Worm (Caenorhabditis elegans) whole organism, L1 larva: ENCODE data around the gene mex-6.
A peak's percentile ranks its signal among the peaks of the same experiment; 100 is the strongest.

Experiments used
- C16A3.4 ChIP-seq: fragments of 150-350 bp; optimal IDR thresholded peaks from 2 replicates; lab custom pipeline; 2014; ENCODE audit warnings: missing biosample characterization, missing genetic modification characterization
- F16B12.6 ChIP-seq: fragments of 150-350 bp; optimal IDR thresholded peaks from 2 replicates; lab custom pipeline; 2014; ENCODE audit warnings: missing biosample characterization, missing genetic modification characterization
- Y116A8C.19 ChIP-seq: sonication (generic microtip); optimal IDR thresholded peaks from 2 replicates; lab custom pipeline; 2016; ENCODE audit warnings: missing compliant biosample characterization, missing genetic modification characterization, borderline replicate concordance
- blmp-1 ChIP-seq: fragments of 150-350 bp; optimal IDR thresholded peaks from 2 replicates; lab custom pipeline; 2014; ENCODE audit warnings: missing biosample characterization, missing genetic modification characterization
- ceh-8 ChIP-seq: fragments of 200-800 bp; sonication (Bioruptor generic); optimal IDR thresholded peaks from 2 replicates; lab custom pipeline; 2018; ENCODE audit warnings: mild to moderate bottlenecking, missing genetic modification characterization, moderate library complexity, missing compliant biosample characterization
- ceh-90 ChIP-seq: sonication (generic microtip); optimal IDR thresholded peaks from 2 replicates; lab custom pipeline; 2016; ENCODE audit warnings: missing genetic modification characterization, missing compliant biosample characterization
- ces-1 ChIP-seq: fragments of 150-350 bp; optimal IDR thresholded peaks from 2 replicates; lab custom pipeline; 2014; ENCODE audit warnings: missing biosample characterization, missing genetic modification reagents, missing genetic modification characterization
- efl-1 ChIP-seq, 4 experiments: fragments of 150-350 bp; optimal IDR thresholded peaks in 3 of 4; peaks in 1 of 4; 1 replicate in 1 of 4; 2 replicates in 3 of 4; lab custom pipeline; 2014; ENCODE audit warnings: missing biosample characterization in 2 of 4, missing genetic modification characterization in 2 of 4, missing genetic modification reagents in 2 of 4
- efl-3 ChIP-seq: fragments of 200-800 bp; sonication (Bioruptor generic); optimal IDR thresholded peaks from 2 replicates; lab custom pipeline; 2018; ENCODE audit warnings: mild to moderate bottlenecking, missing genetic modification characterization, missing compliant biosample characterization
- egl-27 ChIP-seq, 2 experiments: fragments of 150-350 bp in 1 of 2; sonication (generic microtip); optimal IDR thresholded peaks; 3 replicates each; lab custom pipeline; 2017 to 2018; ENCODE audit warnings: missing biosample characterization in 2 of 2, missing genetic modification characterization in 2 of 2, missing genetic modification reagents in 2 of 2
- elt-2 ChIP-seq: sonication (generic microtip); optimal IDR thresholded peaks from 2 replicates; lab custom pipeline; 2016; ENCODE audit warnings: missing genetic modification characterization, mild to moderate bottlenecking, inconsistent platforms, missing compliant biosample characterization, missing genetic modification reagents
- fkh-10 ChIP-seq: sonication (generic microtip); optimal IDR thresholded peaks from 2 replicates; lab custom pipeline; 2017; ENCODE audit warnings: missing biosample characterization, missing genetic modification reagents, missing genetic modification characterization
- fkh-8 ChIP-seq: sonication (generic microtip); optimal IDR thresholded peaks from 2 replicates; lab custom pipeline; 2016; ENCODE audit warnings: mild to moderate bottlenecking, missing genetic modification characterization, missing compliant biosample characterization
- hlh-17 ChIP-seq: fragments of 200-800 bp; sonication (Bioruptor generic); optimal IDR thresholded peaks from 2 replicates; lab custom pipeline; 2018; ENCODE audit warnings: missing genetic modification characterization, mild to moderate bottlenecking, missing compliant biosample characterization, moderate library complexity, borderline replicate concordance
- hlh-4 ChIP-seq: sonication (generic microtip); optimal IDR thresholded peaks from 2 replicates; lab custom pipeline; 2016; ENCODE audit warnings: mild to moderate bottlenecking, missing genetic modification characterization, missing compliant biosample characterization
- hpl-2 ChIP-seq: fragments of 150-350 bp; optimal IDR thresholded peaks from 2 replicates; lab custom pipeline; 2014; ENCODE audit warnings: missing biosample characterization, missing genetic modification reagents, missing genetic modification characterization
- irx-1 ChIP-seq: sonication (generic microtip); optimal IDR thresholded peaks from 2 replicates; lab custom pipeline; 2016; ENCODE audit warnings: missing genetic modification characterization, missing compliant biosample characterization
- jun-1 ChIP-seq: fragments of 150-350 bp; optimal IDR thresholded peaks from 2 replicates; lab custom pipeline; 2014; ENCODE audit warnings: missing biosample characterization, missing genetic modification reagents, missing genetic modification characterization
- lin-15B ChIP-seq: fragments of 150-350 bp; sonication (generic microtip); optimal IDR thresholded peaks from 3 replicates; lab custom pipeline; 2014; ENCODE audit warnings: missing biosample characterization, missing genetic modification characterization
- lin-39 ChIP-seq: fragments of 150-350 bp; optimal IDR thresholded peaks from 2 replicates; lab custom pipeline; 2014; ENCODE audit warnings: missing biosample characterization, missing genetic modification reagents, missing genetic modification characterization
- lir-3 ChIP-seq: sonication (generic microtip); optimal IDR thresholded peaks from 2 replicates; lab custom pipeline; 2016; ENCODE audit warnings: mild to moderate bottlenecking, missing genetic modification characterization, moderate library complexity, missing compliant biosample characterization; ENCODE audit not compliant: poor library complexity
- mdl-1 ChIP-seq, 2 experiments: fragments of 150-350 bp; optimal IDR thresholded peaks; 2 replicates each; lab custom pipeline; 2014 to 2017; ENCODE audit warnings: missing biosample characterization in 2 of 2, missing genetic modification characterization in 2 of 2, inconsistent platforms in 1 of 2
- nhr-11 ChIP-seq: fragments of 150-350 bp; optimal IDR thresholded peaks from 2 replicates; lab custom pipeline; 2014; ENCODE audit warnings: missing biosample characterization, missing genetic modification characterization
- nhr-12 ChIP-seq: sonication (generic microtip); optimal IDR thresholded peaks from 2 replicates; lab custom pipeline; 2017; ENCODE audit warnings: missing biosample characterization, missing genetic modification characterization
- nhr-19 ChIP-seq: fragments of 200-800 bp; sonication (Bioruptor generic); conservative IDR thresholded peaks from 2 replicates; pipeline ENCODE4 v1.3.6; 2022; ENCODE audit warnings: missing genetic modification characterization, missing compliant biosample characterization
- nhr-28 ChIP-seq: fragments of 150-350 bp; optimal IDR thresholded peaks from 2 replicates; lab custom pipeline; 2014; ENCODE audit warnings: missing biosample characterization, missing genetic modification characterization
- nhr-71 ChIP-seq: sonication (generic microtip); optimal IDR thresholded peaks from 2 replicates; lab custom pipeline; 2016; ENCODE audit warnings: mild to moderate bottlenecking, missing genetic modification characterization, moderate library complexity, missing compliant biosample characterization
- nhr-76 ChIP-seq: sonication (generic microtip); optimal IDR thresholded peaks from 2 replicates; lab custom pipeline; 2017; ENCODE audit warnings: missing biosample characterization, missing genetic modification characterization
- nhr-84 ChIP-seq: sonication (generic microtip); optimal IDR thresholded peaks from 2 replicates; lab custom pipeline; 2017; ENCODE audit warnings: missing biosample characterization, missing genetic modification characterization
- pax-3 ChIP-seq: fragments of 200-800 bp; sonication (Bioruptor generic); optimal IDR thresholded peaks from 2 replicates; lab custom pipeline; 2018; ENCODE audit warnings: mild to moderate bottlenecking, missing genetic modification characterization, moderate library complexity, missing compliant biosample characterization
- rnt-1 ChIP-seq: sonication (generic microtip); optimal IDR thresholded peaks from 2 replicates; lab custom pipeline; 2016; ENCODE audit warnings: mild to moderate bottlenecking, missing genetic modification characterization, moderate library complexity, missing compliant biosample characterization
- snpc-4 ChIP-seq: fragments of 150-350 bp; optimal IDR thresholded peaks from 2 replicates; lab custom pipeline; 2014; ENCODE audit warnings: missing biosample characterization, missing genetic modification characterization
- snu-23 ChIP-seq: sonication (generic microtip); optimal IDR thresholded peaks from 2 replicates; lab custom pipeline; 2016; ENCODE audit warnings: missing genetic modification characterization, missing compliant biosample characterization
- sox-4 ChIP-seq: sonication (generic microtip); optimal IDR thresholded peaks from 2 replicates; lab custom pipeline; 2016; ENCODE audit warnings: missing genetic modification characterization, missing compliant biosample characterization
- sptf-1 ChIP-seq: fragments of 150-350 bp; optimal IDR thresholded peaks from 2 replicates; lab custom pipeline; 2014; ENCODE audit warnings: missing biosample characterization, missing genetic modification characterization
- sup-37 ChIP-seq: fragments of 200-800 bp; sonication (Bioruptor generic); optimal IDR thresholded peaks from 2 replicates; lab custom pipeline; 2018; ENCODE audit warnings: mild to moderate bottlenecking, missing genetic modification characterization, missing compliant biosample characterization
- ztf-4 ChIP-seq: fragments of 150-350 bp; optimal IDR thresholded peaks from 2 replicates; lab custom pipeline; 2014; ENCODE audit warnings: missing biosample characterization, missing genetic modification characterization

mex-6 gene

DNA sequence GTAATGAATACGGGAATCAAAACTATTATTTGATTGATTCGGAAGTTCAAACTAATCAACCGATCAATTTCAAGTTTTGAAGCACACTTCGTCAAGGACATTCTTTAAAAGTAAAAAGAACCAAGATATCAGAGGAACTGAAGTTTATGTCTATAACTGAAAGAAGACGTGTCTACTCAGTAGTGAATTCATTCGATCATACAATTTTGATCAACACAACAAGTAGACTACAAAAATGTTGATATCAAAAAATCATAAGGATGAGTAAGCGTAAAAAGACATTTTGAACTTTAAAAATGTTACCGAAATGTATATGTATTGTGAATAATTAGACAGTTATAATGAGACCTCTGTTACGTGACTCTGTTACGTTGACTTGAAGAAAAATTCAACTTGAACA lies 18.8 kb downstream of the mex-6 start, which contains the start of gene sra-4:
Gene sra-4, minus strand, starts transcription at position 101 of the 400 bp plus-strand sequence.
- TF ChIP-seq nhr-12 (tag; lab: Kevin White, UChicago) = no peak
- TF ChIP-seq hlh-17 (GFP tag; lab: Kevin White, UChicago) = no peak
- no peak for TF ChIP-seq lin-15B (tag; lab: Kevin White, UChicago)
- TF ChIP-seq egl-27 (tag; optimal IDR thresholded peaks at IDR 0.05; lab: Kevin White, UChicago) = no peak
- TF ChIP-seq irx-1 (tag; lab: Kevin White, UChicago) = no peak
- no peak for TF ChIP-seq elt-2 (tag; lab: Kevin White, UChicago)
- TF ChIP-seq lin-39 (tag; lab: Kevin White, UChicago) = no peak
- no peak for TF ChIP-seq sox-4 (tag; lab: Kevin White, UChicago)
- no peak for TF ChIP-seq ztf-4 (tag; lab: Kevin White, UChicago)
- TF ChIP-seq nhr-84 (tag; lab: Kevin White, UChicago) = no peak
- no peak for TF ChIP-seq lir-3 (tag; lab: Kevin White, UChicago)
- TF ChIP-seq snu-23 = no peak
- no peak for TF ChIP-seq nhr-28 (tag; lab: Kevin White, UChicago)
- TF ChIP-seq Y116A8C.19 (tag; lab: Kevin White, UChicago) = no peak
- no peak for TF ChIP-seq nhr-19 (GFP tag; lab: Robert Waterston, UW)
- TF ChIP-seq F16B12.6 (tag; lab: Kevin White, UChicago) = no peak
- no peak for TF ChIP-seq pax-3
- no peak for TF ChIP-seq sptf-1 (tag; lab: Kevin White, UChicago)
- no peak for TF ChIP-seq efl-1 (optimal IDR thresholded peaks at IDR 0.05; lab: Kevin White, UChicago)
- no peak for TF ChIP-seq efl-1 (GFP tag; optimal IDR thresholded peaks at IDR 0.05 in 1 of 2; lab: Kevin White, UChicago)
- no peak for TF ChIP-seq hpl-2 (GFP tag; lab: Kevin White, UChicago)

DNA sequence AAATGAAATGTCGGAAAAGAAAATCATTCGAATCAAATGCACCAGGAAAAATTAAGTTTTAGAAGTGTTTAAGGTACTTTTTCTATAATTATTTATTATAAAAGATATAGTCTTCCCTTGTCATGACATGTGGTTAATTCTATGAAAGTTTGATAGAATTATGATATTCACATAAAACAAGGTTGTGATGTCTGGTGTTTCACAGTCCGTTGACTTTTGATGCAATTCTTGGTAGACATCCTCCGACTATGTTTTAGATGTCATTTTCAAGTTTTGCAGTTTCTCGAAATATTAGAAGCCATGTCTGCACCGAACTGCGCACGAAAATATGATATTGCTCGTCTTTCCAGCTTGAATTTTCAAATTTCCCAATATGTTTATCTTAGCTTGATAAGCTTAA lies 20.4 kb downstream of the mex-6 start, which contains the start of gene sra-7:
Gene sra-7, plus strand, starts transcription at position 301 of the 400 bp plus-strand sequence.
- TF ChIP-seq fkh-8 (tag; lab: Kevin White, UChicago) = peak; percentile 10
- no peak for TF ChIP-seq nhr-28 (tag; lab: Kevin White, UChicago)
- no peak for TF ChIP-seq ces-1 (GFP tag; lab: Kevin White, UChicago)
- no peak for TF ChIP-seq snpc-4 (tag; lab: Kevin White, UChicago)
- TF ChIP-seq sox-4 (tag; lab: Kevin White, UChicago) = no peak
- no peak for TF ChIP-seq F16B12.6 (tag; lab: Kevin White, UChicago)
- TF ChIP-seq mdl-1 (tag; optimal IDR thresholded peaks at IDR 0.05; lab: Kevin White, UChicago) = no peak
- TF ChIP-seq fkh-10 (GFP tag; lab: Kevin White, UChicago) = no peak
- TF ChIP-seq nhr-11 = no peak

DNA sequence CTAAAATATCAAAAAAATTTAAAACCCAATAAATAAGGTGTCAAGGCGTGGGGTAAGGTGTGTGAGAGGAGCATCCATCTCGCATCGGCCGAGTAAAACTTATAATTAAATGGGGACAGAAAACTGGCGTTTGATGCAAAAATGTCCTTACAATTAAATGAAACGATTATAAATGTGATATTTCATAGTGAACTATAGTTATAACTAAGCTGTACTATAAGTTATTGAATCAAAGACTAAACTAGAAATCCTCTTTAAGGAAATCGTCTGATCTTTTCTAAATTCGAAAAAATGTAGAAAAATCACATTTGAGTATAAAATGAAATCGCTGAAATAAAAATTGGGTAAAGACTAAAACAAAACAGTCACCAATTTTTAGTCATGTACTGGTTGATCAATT lies 26.7 kb downstream of the mex-6 start, which contains the start of gene sra-6:
Gene sra-6, minus strand, starts transcription at position 101 of the 400 bp plus-strand sequence.
- no peak for TF ChIP-seq Y116A8C.19 (tag; lab: Kevin White, UChicago)
- TF ChIP-seq rnt-1 (tag; lab: Kevin White, UChicago) = no peak
- no peak for TF ChIP-seq jun-1 (tag; lab: Kevin White, UChicago)
- TF ChIP-seq lin-15B (tag; lab: Kevin White, UChicago) = no peak
- TF ChIP-seq ceh-90 (tag; lab: Kevin White, UChicago) = no peak
- TF ChIP-seq hlh-4 (tag; lab: Kevin White, UChicago) = no peak
- no peak for TF ChIP-seq nhr-71 (tag; lab: Kevin White, UChicago)
- TF ChIP-seq ceh-8 (GFP tag; lab: Kevin White, UChicago) = no peak
- TF ChIP-seq blmp-1 (tag; lab: Kevin White, UChicago) = no peak
- TF ChIP-seq sptf-1 (tag; lab: Kevin White, UChicago) = no peak
- TF ChIP-seq efl-1 (optimal IDR thresholded peaks at IDR 0.05; lab: Kevin White, UChicago) = no peak
- TF ChIP-seq efl-1 (GFP tag; optimal IDR thresholded peaks at IDR 0.05 in 1 of 2; lab: Kevin White, UChicago) = no peak

DNA sequence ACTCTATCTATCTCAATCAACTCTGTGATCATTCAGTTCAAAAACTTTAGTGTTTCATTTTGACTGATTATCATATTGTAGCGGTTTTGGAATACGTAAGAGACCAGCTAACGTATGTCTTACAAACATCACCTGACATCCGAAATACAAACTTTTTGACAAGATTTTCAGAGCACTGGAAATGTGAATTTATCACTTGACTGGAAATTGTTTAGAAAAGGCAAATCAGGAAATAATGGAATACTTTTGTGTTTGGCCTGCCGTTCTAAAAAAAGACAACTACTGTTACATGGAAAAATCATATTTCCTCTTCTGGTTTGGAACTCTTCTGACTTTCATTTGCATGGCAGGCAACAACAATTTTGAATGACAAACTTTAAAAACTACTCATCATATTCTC lies 27.6 kb downstream of the mex-6 start, which contains the start of gene F35H8.12:
Gene F35H8.12, plus strand, starts transcription at position 301 of the 400 bp plus-strand sequence.
- TF ChIP-seq sup-37 (GFP tag; lab: Kevin White, UChicago) (no peak), efl-1 (optimal IDR thresholded peaks at IDR 0.05; lab: Kevin White, UChicago) (no peak), efl-1 (GFP tag; optimal IDR thresholded peaks at IDR 0.05 in 1 of 2; lab: Kevin White, UChicago) (peak in 1 of 2 experiments; percentile 43), nhr-76 (tag; lab: Kevin White, UChicago) (no peak), C16A3.4 (no peak), snu-23 (no peak), efl-3 (GFP tag; lab: Kevin White, UChicago) (no peak)
- TF ChIP-seq, all 84 proteins: peak for 1
